Worm (Caenorhabditis elegans) whole organism, L1 larva: Measurements from ENCODE around the gene cdd-1.
A peak's percentile ranks its signal among the peaks of the same experiment; 100 is the strongest.

Experiments used
- C04F5.9 ChIP-seq: sonication (generic microtip); optimal IDR thresholded peaks from 2 replicates; lab custom pipeline; 2016; ENCODE audit warnings: missing genetic modification characterization, missing compliant biosample characterization
- C16A3.4 ChIP-seq: fragments of 150-350 bp; optimal IDR thresholded peaks from 2 replicates; lab custom pipeline; 2014; ENCODE audit warnings: missing biosample characterization, missing genetic modification characterization
- aha-1 ChIP-seq: fragments of 150-350 bp; optimal IDR thresholded peaks from 2 replicates; lab custom pipeline; 2014; ENCODE audit warnings: missing biosample characterization, missing genetic modification characterization
- aly-2 ChIP-seq: fragments of 150-350 bp; optimal IDR thresholded peaks from 2 replicates; lab custom pipeline; 2014; ENCODE audit warnings: missing biosample characterization, missing genetic modification characterization
- ceh-8 ChIP-seq: fragments of 200-800 bp; sonication (Bioruptor generic); optimal IDR thresholded peaks from 2 replicates; lab custom pipeline; 2018; ENCODE audit warnings: mild to moderate bottlenecking, missing genetic modification characterization, moderate library complexity, missing compliant biosample characterization
- ceh-88 ChIP-seq: fragments of 200-800 bp; sonication (Bioruptor generic); IDR thresholded peaks from 2 replicates; pipeline ENCODE4 v1.3.6; 2022; ENCODE audit warnings: missing genetic modification characterization, missing compliant biosample characterization
- ceh-90 ChIP-seq: sonication (generic microtip); optimal IDR thresholded peaks from 2 replicates; lab custom pipeline; 2016; ENCODE audit warnings: missing genetic modification characterization, missing compliant biosample characterization
- ces-1 ChIP-seq: fragments of 150-350 bp; optimal IDR thresholded peaks from 2 replicates; lab custom pipeline; 2014; ENCODE audit warnings: missing biosample characterization, missing genetic modification reagents, missing genetic modification characterization
- efl-3 ChIP-seq: fragments of 200-800 bp; sonication (Bioruptor generic); optimal IDR thresholded peaks from 2 replicates; lab custom pipeline; 2018; ENCODE audit warnings: mild to moderate bottlenecking, missing genetic modification characterization, missing compliant biosample characterization
- egl-13 ChIP-seq: sonication (generic microtip); optimal IDR thresholded peaks from 2 replicates; lab custom pipeline; 2016; ENCODE audit warnings: missing genotype, missing genetic modification reagents, missing genetic modification characterization, missing compliant biosample characterization
- egl-27 ChIP-seq, 2 experiments: fragments of 150-350 bp in 1 of 2; sonication (generic microtip); optimal IDR thresholded peaks; 3 replicates each; lab custom pipeline; 2017 to 2018; ENCODE audit warnings: missing biosample characterization in 2 of 2, missing genetic modification characterization in 2 of 2, missing genetic modification reagents in 2 of 2
- elt-2 ChIP-seq: sonication (generic microtip); optimal IDR thresholded peaks from 2 replicates; lab custom pipeline; 2016; ENCODE audit warnings: missing genetic modification characterization, mild to moderate bottlenecking, inconsistent platforms, missing compliant biosample characterization, missing genetic modification reagents
- elt-3 ChIP-seq, 6 experiments: fragments of 150-350 bp in 1 of 6; sonication (generic microtip); optimal IDR thresholded peaks; 2 replicates each; lab custom pipeline; 2017 to 2018; ENCODE audit warnings: missing biosample characterization in 6 of 6, missing genetic modification characterization in 6 of 6, inconsistent platforms in 1 of 6
- fkh-4 ChIP-seq: sonication (generic microtip); optimal IDR thresholded peaks from 2 replicates; lab custom pipeline; 2016; ENCODE audit warnings: missing compliant biosample characterization, missing genetic modification characterization, borderline replicate concordance
- fkh-8 ChIP-seq: sonication (generic microtip); optimal IDR thresholded peaks from 2 replicates; lab custom pipeline; 2016; ENCODE audit warnings: mild to moderate bottlenecking, missing genetic modification characterization, missing compliant biosample characterization
- grh-1 ChIP-seq: fragments of 200-800 bp; sonication (Bioruptor generic); IDR thresholded peaks from 2 replicates; pipeline ENCODE4 v1.3.6; 2022; ENCODE audit warnings: missing genetic modification reagents, missing genetic modification characterization, missing compliant biosample characterization
- hlh-4 ChIP-seq: sonication (generic microtip); optimal IDR thresholded peaks from 2 replicates; lab custom pipeline; 2016; ENCODE audit warnings: mild to moderate bottlenecking, missing genetic modification characterization, missing compliant biosample characterization
- lin-14 ChIP-seq: fragments of 200-800 bp; sonication (Bioruptor generic); optimal IDR thresholded peaks from 2 replicates; lab custom pipeline; 2018; ENCODE audit warnings: mild to moderate bottlenecking, missing genetic modification characterization, moderate library complexity, missing compliant biosample characterization
- lin-35 ChIP-seq, 2 experiments: fragments of 150-350 bp; optimal IDR thresholded peaks; 2 replicates each; lab custom pipeline; 2014; ENCODE audit warnings: missing biosample characterization in 2 of 2, missing genetic modification characterization in 2 of 2, missing genetic modification reagents in 2 of 2
- lsy-2 ChIP-seq, 2 experiments: fragments of 150-350 bp; optimal IDR thresholded peaks; 2 replicates each; lab custom pipeline; 2014; ENCODE audit warnings: missing biosample characterization in 2 of 2, missing genetic modification characterization in 2 of 2
- mdl-1 ChIP-seq, 2 experiments: fragments of 150-350 bp; optimal IDR thresholded peaks; 2 replicates each; lab custom pipeline; 2014 to 2017; ENCODE audit warnings: missing biosample characterization in 2 of 2, missing genetic modification characterization in 2 of 2, inconsistent platforms in 1 of 2
- mef-2 ChIP-seq: fragments of 150-350 bp; optimal IDR thresholded peaks from 2 replicates; lab custom pipeline; 2014; ENCODE audit warnings: missing biosample characterization, missing genetic modification characterization
- mep-1 ChIP-seq: fragments of 150-350 bp; optimal IDR thresholded peaks from 2 replicates; lab custom pipeline; 2014; ENCODE audit warnings: missing biosample characterization, missing genetic modification characterization
- nhr-11 ChIP-seq: fragments of 150-350 bp; optimal IDR thresholded peaks from 2 replicates; lab custom pipeline; 2014; ENCODE audit warnings: missing biosample characterization, missing genetic modification characterization
- nhr-20 ChIP-seq: sonication (generic microtip); optimal IDR thresholded peaks from 2 replicates; lab custom pipeline; 2016; ENCODE audit warnings: mild to moderate bottlenecking, missing genetic modification characterization, missing compliant biosample characterization
- nhr-237 ChIP-seq: fragments of 150-350 bp; optimal IDR thresholded peaks from 2 replicates; lab custom pipeline; 2014; ENCODE audit warnings: missing biosample characterization, missing genetic modification characterization
- nhr-71 ChIP-seq: sonication (generic microtip); optimal IDR thresholded peaks from 2 replicates; lab custom pipeline; 2016; ENCODE audit warnings: mild to moderate bottlenecking, missing genetic modification characterization, moderate library complexity, missing compliant biosample characterization
- nhr-85 ChIP-seq: sonication (generic microtip); peaks from one replicate; lab custom pipeline; 2016; ENCODE audit warnings: missing genetic modification characterization, inconsistent platforms, missing compliant biosample characterization
- nhr-90 ChIP-seq: sonication (generic microtip); optimal IDR thresholded peaks from 2 replicates; lab custom pipeline; 2016; ENCODE audit warnings: mild to moderate bottlenecking, missing genetic modification characterization, missing compliant biosample characterization; ENCODE audit not compliant: poor library complexity
- pax-3 ChIP-seq: fragments of 200-800 bp; sonication (Bioruptor generic); optimal IDR thresholded peaks from 2 replicates; lab custom pipeline; 2018; ENCODE audit warnings: mild to moderate bottlenecking, missing genetic modification characterization, moderate library complexity, missing compliant biosample characterization
- rnt-1 ChIP-seq: sonication (generic microtip); optimal IDR thresholded peaks from 2 replicates; lab custom pipeline; 2016; ENCODE audit warnings: mild to moderate bottlenecking, missing genetic modification characterization, moderate library complexity, missing compliant biosample characterization
- skn-1 ChIP-seq: fragments of 150-350 bp; optimal IDR thresholded peaks from 2 replicates; lab custom pipeline; 2014; ENCODE audit warnings: missing biosample characterization, missing genetic modification characterization
- snu-23 ChIP-seq: sonication (generic microtip); optimal IDR thresholded peaks from 2 replicates; lab custom pipeline; 2016; ENCODE audit warnings: missing genetic modification characterization, missing compliant biosample characterization
- sox-4 ChIP-seq: sonication (generic microtip); optimal IDR thresholded peaks from 2 replicates; lab custom pipeline; 2016; ENCODE audit warnings: missing genetic modification characterization, missing compliant biosample characterization
- sptf-1 ChIP-seq: fragments of 150-350 bp; optimal IDR thresholded peaks from 2 replicates; lab custom pipeline; 2014; ENCODE audit warnings: missing biosample characterization, missing genetic modification characterization
- tbx-2 ChIP-seq: sonication (generic microtip); optimal IDR thresholded peaks from 2 replicates; lab custom pipeline; 2016; ENCODE audit warnings: missing genetic modification characterization, missing compliant biosample characterization
- tlp-1 ChIP-seq: fragments of 150-350 bp; optimal IDR thresholded peaks from 2 replicates; lab custom pipeline; 2014; ENCODE audit warnings: missing biosample characterization, missing genetic modification characterization
- unc-130 ChIP-seq: fragments of 150-350 bp; optimal IDR thresholded peaks from 2 replicates; lab custom pipeline; 2017; ENCODE audit warnings: missing biosample characterization, missing genetic modification characterization, inconsistent platforms
- unc-30 ChIP-seq: sonication (generic microtip); optimal IDR thresholded peaks from 2 replicates; lab custom pipeline; 2017; ENCODE audit warnings: missing biosample characterization, missing genetic modification characterization
- unc-62 ChIP-seq: fragments of 150-350 bp; optimal IDR thresholded peaks from 2 replicates; lab custom pipeline; 2014; ENCODE audit warnings: missing biosample characterization, missing genetic modification reagents, missing genetic modification characterization
- unc-86 ChIP-seq: sonication (generic microtip); optimal IDR thresholded peaks from 2 replicates; lab custom pipeline; 2016; ENCODE audit warnings: missing genetic modification characterization, missing compliant biosample characterization
- unc-98 ChIP-seq: fragments of 200-800 bp; sonication (Bioruptor generic); IDR thresholded peaks from 2 replicates; pipeline ENCODE4 v1.3.6; 2022; ENCODE audit warnings: missing genetic modification characterization, missing compliant biosample characterization
- vab-15 ChIP-seq: sonication (generic microtip); optimal IDR thresholded peaks from 2 replicates; lab custom pipeline; 2017; ENCODE audit warnings: missing genotype, mild to moderate bottlenecking, missing genetic modification characterization, missing compliant biosample characterization
- xbp-1 ChIP-seq: sonication (generic microtip); optimal IDR thresholded peaks from 2 replicates; lab custom pipeline; 2016; ENCODE audit warnings: missing genetic modification characterization, missing compliant biosample characterization
- zag-1 ChIP-seq: fragments of 150-350 bp; optimal IDR thresholded peaks from 2 replicates; lab custom pipeline; 2014; ENCODE audit warnings: missing biosample characterization, missing genetic modification characterization
- zip-4 ChIP-seq: fragments of 200-800 bp; sonication (Bioruptor generic); optimal IDR thresholded peaks from 2 replicates; lab custom pipeline; 2018; ENCODE audit warnings: mild to moderate bottlenecking, missing genetic modification characterization, moderate library complexity, missing compliant biosample characterization
- ztf-11 ChIP-seq, 2 experiments: sonication (generic microtip); optimal IDR thresholded peaks; 2 replicates each; lab custom pipeline; 2016 to 2017; ENCODE audit warnings: missing genetic modification characterization in 2 of 2, missing biosample characterization in 1 of 2, missing compliant biosample characterization in 1 of 2

The cdd-1 gene

DNA sequence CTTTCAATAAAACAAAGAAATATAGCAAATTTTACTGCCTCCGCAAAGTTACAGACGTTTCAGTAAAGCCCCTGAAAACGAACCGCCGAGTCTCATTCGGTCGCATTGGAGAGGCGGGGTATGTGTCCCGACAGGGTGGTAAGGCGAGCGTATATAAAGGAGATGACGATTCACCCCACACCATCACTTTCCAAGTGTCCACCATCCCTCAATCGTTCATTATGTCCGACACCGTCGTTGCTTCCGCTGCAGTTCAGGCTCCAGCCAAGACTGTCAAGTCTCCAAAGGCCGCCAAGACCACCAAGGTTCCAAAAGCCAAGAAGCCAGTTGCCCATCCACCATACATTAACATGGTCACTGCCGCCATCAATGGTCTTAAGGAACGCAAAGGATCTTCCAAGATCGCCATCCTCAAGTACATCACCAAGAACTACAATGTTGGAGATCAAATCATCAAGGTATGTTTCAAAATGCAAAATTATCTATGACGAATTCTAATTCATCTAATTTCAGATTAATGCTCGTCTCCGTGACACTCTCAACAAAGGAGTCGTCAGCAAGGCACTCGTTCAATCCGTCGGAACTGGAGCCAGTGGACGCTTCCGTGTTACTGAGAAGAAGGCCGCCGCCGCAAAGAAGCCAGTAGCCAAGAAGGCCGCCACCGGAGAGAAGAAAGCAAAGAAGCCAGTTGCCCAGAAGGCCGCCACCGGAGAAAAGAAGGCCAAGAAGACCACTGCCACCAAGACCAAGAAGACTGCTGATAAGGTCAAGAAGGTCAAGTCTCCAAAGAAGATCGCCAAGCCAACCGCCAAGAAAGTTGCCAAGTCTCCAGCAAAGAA, 51.8 kb downstream of the cdd-1 start, which contains the start of gene hil-3 (continued):
- TF ChIP-seq skn-1 (tag; lab: Kevin White, UChicago) (no peak), lin-14 (GFP tag; lab: Kevin White, UChicago) (peak; percentile 69), elt-2 (tag; lab: Kevin White, UChicago) (no peak), fkh-8 (tag; lab: Kevin White, UChicago) (peak; percentile 22), efl-3 (no peak), pax-3 (tag; lab: Kevin White, UChicago) (no peak), fkh-4 (no peak), rnt-1 (tag; lab: Kevin White, UChicago) (peak; percentile 63), sox-4 (peak; percentile 11), lin-35 (GFP tag; optimal IDR thresholded peaks at IDR 0.05; lab: Kevin White, UChicago) (peak; percentile 8 to 31), unc-30 (tag; lab: Kevin White, UChicago) (no peak), grh-1 (GFP tag; lab: Robert Waterston, UW) (peak; percentile 52), C16A3.4 (tag; lab: Kevin White, UChicago) (peak; percentile 38), xbp-1 (tag; lab: Kevin White, UChicago) (peak; percentile 40), zip-4 (GFP tag; lab: Kevin White, UChicago) (no peak), unc-130 (tag; lab: Kevin White, UChicago) (no peak), tlp-1 (tag; lab: Kevin White, UChicago) (no peak), unc-62 (no peak), ceh-90 (tag; lab: Kevin White, UChicago) (no peak), lsy-2 (tag; optimal IDR thresholded peaks at IDR 0.05; lab: Kevin White, UChicago) (peak in 1 of 2 experiments; percentile 52), ceh-88 (GFP tag; lab: Robert Waterston, UW) (no peak), egl-27 (tag; optimal IDR thresholded peaks at IDR 0.05; lab: Kevin White, UChicago) (no peak), ceh-8 (GFP tag; lab: Kevin White, UChicago) (no peak), mep-1 (peak; percentile 14), mdl-1 (tag; optimal IDR thresholded peaks at IDR 0.05; lab: Kevin White, UChicago) (no peak), egl-13 (tag; lab: Kevin White, UChicago) (no peak), mef-2 (no peak), aly-2 (no peak), unc-98 (GFP tag; lab: Robert Waterston, UW) (no peak), C04F5.9 (tag; lab: Kevin White, UChicago) (no peak), nhr-237 (tag; lab: Kevin White, UChicago) (no peak), nhr-11 (tag; lab: Kevin White, UChicago) (no peak), tbx-2 (tag; lab: Kevin White, UChicago) (peak; percentile 51), nhr-85 (tag; lab: Kevin White, UChicago) (peak; percentile 74), ztf-11 (tag; optimal IDR thresholded peaks at IDR 0.05; lab: Kevin White, UChicago) (peak in 1 of 2 experiments; percentile 6), hlh-4 (tag; lab: Kevin White, UChicago) (no peak), unc-86 (tag; lab: Kevin White, UChicago) (peak; percentile 54), zag-1 (tag; lab: Kevin White, UChicago) (no peak), sptf-1 (tag; lab: Kevin White, UChicago) (no peak), nhr-71 (peak; percentile 65), ces-1 (GFP tag; lab: Kevin White, UChicago) (no peak), aha-1 (tag; lab: Kevin White, UChicago) (no peak), nhr-90 (tag; lab: Kevin White, UChicago) (no peak), vab-15 (tag; lab: Kevin White, UChicago) (no peak), snu-23 (peak; percentile 41), nhr-20 (tag; lab: Kevin White, UChicago) (peak; percentile 26), elt-3 (tag; optimal IDR thresholded peaks at IDR 0.05; lab: Kevin White, UChicago) (no peak)
